Fruit fly (Drosophila melanogaster): ENCODE measurements around the gene CG32643.

DNA sequence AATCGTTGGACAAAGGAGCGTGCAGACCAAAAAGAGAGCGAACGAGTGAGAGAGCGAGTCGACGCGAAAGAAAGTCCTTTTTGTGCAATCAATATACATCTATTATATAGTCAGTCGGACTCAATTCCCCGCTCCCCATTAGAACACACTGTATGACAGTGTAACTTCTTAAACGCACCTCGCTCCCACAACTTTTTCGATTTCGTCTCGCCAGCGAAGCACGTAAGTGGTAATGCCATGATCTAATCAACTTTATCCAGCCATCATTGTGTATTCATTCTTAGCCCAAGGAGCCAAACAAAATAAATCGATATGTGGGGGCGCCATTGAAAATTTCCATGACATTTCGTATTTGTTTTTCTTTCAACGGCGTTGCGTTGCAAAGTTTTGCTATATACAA is 45.3 kb upstream of the CG32643 start:
- TF ChIP-seq CG11762 (GFP tag; optimal IDR thresholded peaks at IDR 0.05; ENCODE audit: insufficient read depth) (no peak), CG8632 (GFP tag; optimal IDR thresholded peaks at IDR 0.05) (no peak), fkh (GFP tag; optimal IDR thresholded peaks at IDR 0.05) (no peak), Sox102F (GFP tag; optimal IDR thresholded peaks at IDR 0.05) (no peak), topi (GFP tag; optimal IDR thresholded peaks at IDR 0.05) (no peak), achi (GFP tag; optimal IDR thresholded peaks at IDR 0.05) (no peak), CG10669 (GFP tag; optimal IDR thresholded peaks at IDR 0.05) (no peak), CG11902 (GFP tag; optimal IDR thresholded peaks at IDR 0.05) (no peak), Eip78C (GFP tag) (no peak), OdsH (GFP tag; optimal IDR thresholded peaks at IDR 0.05) (no peak), esn (GFP tag; optimal IDR thresholded peaks at IDR 0.05) (no peak)

Data from whole organism, prepupa.